Fruit fly (Drosophila melanogaster) whole organism, pupa: ENCODE results near the gene sit.

Experiments
- CG8159 ChIP-seq: fragments of 200-800 bp; sonication (Bioruptor generic); optimal IDR thresholded peaks from 3 replicates; lab custom pipeline; 2018; ENCODE audit warnings: missing biosample characterization, mild to moderate bottlenecking, missing genetic modification characterization, moderate library complexity
- fd96Ca ChIP-seq: fragments of 200-800 bp; sonication (Bioruptor generic); IDR thresholded peaks from 3 replicates; pipeline ENCODE4 v1.3.6; 2022; ENCODE audit warnings: missing biosample characterization, missing genetic modification characterization

- TF ChIP-seq CG8159 (tag; lab: Kevin White, UChicago), result no peak
- no peak for TF ChIP-seq fd96Ca (GFP tag; lab: Robert Waterston, UW)
These were observed 37.3 kb downstream of the sit start for dm6 chr3R:22525073-22525413.
